Worm (Caenorhabditis elegans): ENCODE data around the gene C14B1.3.

- TF ChIP-seq fkh-10 (GFP tag; optimal IDR thresholded peaks at IDR 0.05), result no peak
- TF ChIP-seq nhr-237 (tag; optimal IDR thresholded peaks at IDR 0.05), result no peak
- no peak for TF ChIP-seq nhr-11 (tag; optimal IDR thresholded peaks at IDR 0.05)
- TF ChIP-seq skn-1 (tag; optimal IDR thresholded peaks at IDR 0.05), result no peak
- TF ChIP-seq unc-39 (tag; optimal IDR thresholded peaks at IDR 0.05), result no peak
- TF ChIP-seq mdl-1 (tag; optimal IDR thresholded peaks at IDR 0.05), result no peak
- TF ChIP-seq ceh-16 (tag; optimal IDR thresholded peaks at IDR 0.05), result no peak
- TF ChIP-seq zag-1 (tag; optimal IDR thresholded peaks at IDR 0.05), result no peak
These were observed 34.4 kb downstream of the C14B1.3 start for ce11 chrIII:3737742-3738141.

Measured in whole organism, L3 larva.